Worm (Caenorhabditis elegans) whole organism, L4 larva: Measurements from ENCODE around the gene E02H9.6.

Experiments
- ZK546.5 ChIP-seq, 2 experiments: sonication (generic microtip); optimal IDR thresholded peaks; 2 replicates each; lab custom pipeline; 2017; ENCODE audit warnings: missing biosample characterization in 2 of 2, missing genetic modification characterization in 2 of 2
- nhr-77 ChIP-seq: fragments of 150-350 bp; optimal IDR thresholded peaks from 2 replicates; lab custom pipeline; 2014; ENCODE audit warnings: missing biosample characterization, missing genetic modification characterization
- snpc-4 ChIP-seq: fragments of 150-350 bp; optimal IDR thresholded peaks from 2 replicates; lab custom pipeline; 2014; ENCODE audit warnings: missing biosample characterization, missing genetic modification characterization
- vab-7 ChIP-seq: fragments of 200-800 bp; sonication (Bioruptor generic); IDR thresholded peaks from 2 replicates; pipeline ENCODE4 v1.3.6; 2022; ENCODE audit warnings: missing genetic modification reagents, missing genetic modification characterization, missing compliant biosample characterization

DNA sequence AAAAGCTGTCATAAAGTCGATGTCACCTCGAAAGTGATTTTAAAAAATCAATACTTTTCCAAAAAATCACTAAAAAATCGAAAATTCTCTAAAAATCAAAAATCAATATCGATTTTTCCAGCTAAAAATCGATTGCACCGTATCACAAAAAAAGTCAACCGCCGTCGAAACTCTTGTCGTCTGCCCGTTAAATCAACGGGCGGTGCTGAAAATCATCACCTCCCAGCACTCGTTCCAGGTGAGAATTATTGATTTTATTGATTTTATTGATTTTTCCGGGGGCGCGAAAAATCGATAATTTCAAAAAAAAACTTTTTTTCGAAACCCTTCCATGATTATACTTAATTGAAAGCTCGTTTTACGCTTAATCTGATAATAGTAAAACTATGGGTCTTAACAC lies 16.4 kb upstream of the E02H9.6 start:
- TF ChIP-seq vab-7 (GFP tag; lab: Robert Waterston, UW): no peak
- no peak for TF ChIP-seq nhr-77 (tag; lab: Kevin White, UChicago)
- no peak for TF ChIP-seq ZK546.5 (tag; optimal IDR thresholded peaks at IDR 0.05; lab: Kevin White, UChicago)
- TF ChIP-seq snpc-4 (tag; lab: Kevin White, UChicago): no peak
